Worm (Caenorhabditis elegans): ENCODE measurements around the gene cisd-3.1.

Gene cisd-3.1

ce11 chrIII:4504358-4504757, 38.3 kb upstream of the cisd-3.1 start (continued):
- peak; percentile 29 for TF ChIP-seq nhr-237 (tag; optimal IDR thresholded peaks at IDR 0.05)

ce11 chrIII:4504934-4505484, 37.7 kb upstream of the cisd-3.1 start:
- no peak for TF ChIP-seq aha-1 (tag; optimal IDR thresholded peaks at IDR 0.05)
- peak; percentile 25 for TF ChIP-seq lin-14 (GFP tag; optimal IDR thresholded peaks at IDR 0.05)
- peak in 1 of 2 experiments; percentile 7 for TF ChIP-seq mdl-1 (tag; optimal IDR thresholded peaks at IDR 0.05)
- TF ChIP-seq mep-1 (tag; optimal IDR thresholded peaks at IDR 0.05): no peak
- TF ChIP-seq lin-35 (GFP tag; optimal IDR thresholded peaks at IDR 0.05): peak in 1 of 2 experiments; percentile 18
- TF ChIP-seq mef-2 (tag; optimal IDR thresholded peaks at IDR 0.05): no peak
- peak; percentile 89 for TF ChIP-seq nhr-85 (tag)
- TF ChIP-seq snu-23 (GFP tag; optimal IDR thresholded peaks at IDR 0.05): peak; percentile 31
- TF ChIP-seq grh-1 (GFP tag; IDR thresholded peaks at IDR 0.05): peak; percentile 12; the same call in 1 of the 2 replicates
- no peak for TF ChIP-seq skn-1 (tag; optimal IDR thresholded peaks at IDR 0.05)
- TF ChIP-seq nhr-28 (tag; optimal IDR thresholded peaks at IDR 0.05): no peak
- no peak for TF ChIP-seq nhr-12 (tag; optimal IDR thresholded peaks at IDR 0.05)
- no peak for TF ChIP-seq fkh-10 (GFP tag; optimal IDR thresholded peaks at IDR 0.05)
- TF ChIP-seq nhr-84 (tag; optimal IDR thresholded peaks at IDR 0.05): no peak
- no peak for TF ChIP-seq ets-5 (GFP tag; IDR thresholded peaks at IDR 0.05)
- TF ChIP-seq blmp-1 (tag; optimal IDR thresholded peaks at IDR 0.05): peak; percentile 45
- no peak for TF ChIP-seq unc-86 (tag; optimal IDR thresholded peaks at IDR 0.05)
- TF ChIP-seq ztf-4 (tag; optimal IDR thresholded peaks at IDR 0.05): peak; percentile 10
- TF ChIP-seq efl-1 (optimal IDR thresholded peaks at IDR 0.05): no peak
- peak in 1 of 2 experiments; percentile 76 for TF ChIP-seq efl-1 (GFP tag; optimal IDR thresholded peaks at IDR 0.05 in 1 of 2)

- TF ChIP-seq zip-4 (GFP tag; optimal IDR thresholded peaks at IDR 0.05) (no peak), snpc-4 (tag; optimal IDR thresholded peaks at IDR 0.05) (no peak), blmp-1 (tag; optimal IDR thresholded peaks at IDR 0.05) (peak; percentile 20), dpl-1 (GFP tag; optimal IDR thresholded peaks at IDR 0.05) (peak in 1 of 3 experiments; percentile 0), nhr-76 (tag; optimal IDR thresholded peaks at IDR 0.05) (no peak), xbp-1 (tag; optimal IDR thresholded peaks at IDR 0.05) (peak; percentile 37), ceh-8 (GFP tag; optimal IDR thresholded peaks at IDR 0.05) (peak; percentile 7), ceh-88 (GFP tag; IDR thresholded peaks at IDR 0.05) (no peak), aly-2 (tag; optimal IDR thresholded peaks at IDR 0.05) (no peak), nhr-85 (tag) (no peak), efl-1 (optimal IDR thresholded peaks at IDR 0.05) (peak in 1 of 2 experiments; percentile 4), efl-1 (GFP tag; optimal IDR thresholded peaks at IDR 0.05 in 1 of 2) (no peak), unc-86 (tag; optimal IDR thresholded peaks at IDR 0.05) (peak; percentile 62), egl-13 (tag; optimal IDR thresholded peaks at IDR 0.05) (peak; percentile 64), dsc-1 (tag; optimal IDR thresholded peaks at IDR 0.05) (peak; percentile 81), ces-1 (GFP tag; optimal IDR thresholded peaks at IDR 0.05) (peak; percentile 36), fos-1 (tag; optimal IDR thresholded peaks at IDR 0.05) (no peak), nhr-11 (tag; optimal IDR thresholded peaks at IDR 0.05) (no peak), ceh-82 (tag; optimal IDR thresholded peaks at IDR 0.05) (peak in 1 of 3 experiments; percentile 39), nhr-71 (tag; optimal IDR thresholded peaks at IDR 0.05) (peak; percentile 26), fkh-10 (GFP tag; optimal IDR thresholded peaks at IDR 0.05) (peak; percentile 60), lsy-2 (tag; optimal IDR thresholded peaks at IDR 0.05) (peak in 1 of 2 experiments; percentile 58), tbx-2 (tag; optimal IDR thresholded peaks at IDR 0.05) (peak; percentile 68), lin-35 (GFP tag; optimal IDR thresholded peaks at IDR 0.05) (peak in 1 of 2 experiments; percentile 34), nhr-20 (tag; optimal IDR thresholded peaks at IDR 0.05) (no peak), elt-3 (tag; optimal IDR thresholded peaks at IDR 0.05) (no peak), sox-4 (tag; optimal IDR thresholded peaks at IDR 0.05) (no peak), sup-37 (GFP tag; optimal IDR thresholded peaks at IDR 0.05) (no peak), mep-1 (tag; optimal IDR thresholded peaks at IDR 0.05) (no peak), F16B12.6 (tag; optimal IDR thresholded peaks at IDR 0.05) (no peak), mdl-1 (tag; optimal IDR thresholded peaks at IDR 0.05) (peak in 1 of 2 experiments; percentile 49), swsn-7 (tag; optimal IDR thresholded peaks at IDR 0.05) (peak; percentile 36), fkh-8 (tag; optimal IDR thresholded peaks at IDR 0.05) (peak; percentile 64), hlh-4 (tag; optimal IDR thresholded peaks at IDR 0.05) (no peak), fkh-4 (tag; optimal IDR thresholded peaks at IDR 0.05; ENCODE audit: borderline replicate concordance) (peak; percentile 12), nhr-47 (tag; optimal IDR thresholded peaks at IDR 0.05) (peak; percentile 58), aha-1 (tag; optimal IDR thresholded peaks at IDR 0.05) (no peak), hlh-17 (GFP tag; optimal IDR thresholded peaks at IDR 0.05; ENCODE audit: borderline replicate concordance) (no peak)
These were observed 37.0 kb upstream of the cisd-3.1 start for ce11 chrIII:4505726-4506125.

Data from whole organism, L1 larva.